Fruit fly (Drosophila melanogaster) whole organism, embryonic: Measurements from ENCODE around the gene vir-1.

ENCODE experiments used
- Abd-B ChIP-seq: fragments of 200-800 bp; sonication (Bioruptor generic); optimal IDR thresholded peaks from 2 replicates; lab custom pipeline; 2018; ENCODE audit warnings: missing biosample characterization, mild to moderate bottlenecking, missing genetic modification characterization, moderate library complexity
- Bdp1 ChIP-seq: fragments of 200-800 bp; sonication (Bioruptor generic); optimal IDR thresholded peaks from 3 replicates; lab custom pipeline; 2016; ENCODE audit warnings: missing biosample characterization, missing genetic modification characterization
- CG10274 ChIP-seq: fragments of 200-800 bp; sonication (Bioruptor generic); optimal IDR thresholded peaks from 3 replicates; lab custom pipeline; 2017; ENCODE audit warnings: missing biosample characterization, mild to moderate bottlenecking, missing genetic modification characterization
- CG12104 ChIP-seq: fragments of 200-800 bp; sonication (Bioruptor generic); optimal IDR thresholded peaks from 3 replicates; lab custom pipeline; 2016; ENCODE audit warnings: missing biosample characterization, missing genetic modification characterization
- CG12942 ChIP-seq: fragments of 200-800 bp; sonication (Bioruptor generic); optimal IDR thresholded peaks from 3 replicates; lab custom pipeline; 2016; ENCODE audit warnings: missing biosample characterization, missing genetic modification characterization
- CG14667 ChIP-seq: fragments of 200-800 bp; sonication (Bioruptor generic); IDR thresholded peaks from 2 replicates; pipeline ENCODE4 v1.3.6; 2022; ENCODE audit warnings: missing biosample characterization, missing genetic modification characterization
- CG14860 ChIP-seq: fragments of 200-800 bp; sonication (Bioruptor generic); IDR thresholded peaks from 3 replicates; pipeline ENCODE4 v1.3.6; 2022; ENCODE audit warnings: missing biosample characterization, missing genetic modification characterization; ENCODE audit not compliant: partially characterized antibody
- CG17186 ChIP-seq: fragments of 200-800 bp; sonication (Bioruptor generic); optimal IDR thresholded peaks from 3 replicates; lab custom pipeline; 2017; ENCODE audit warnings: missing biosample characterization, missing genetic modification reagents, missing genetic modification characterization
- CG17359 ChIP-seq: fragments of 200-800 bp; sonication (Bioruptor generic); optimal IDR thresholded peaks from 3 replicates; lab custom pipeline; 2018; ENCODE audit warnings: missing biosample characterization, mild to moderate bottlenecking, missing genetic modification characterization, moderate library complexity
- CG17612 ChIP-seq: fragments of 200-800 bp; sonication (Bioruptor generic); IDR thresholded peaks from 2 replicates; pipeline ENCODE4 v1.3.6; 2022; ENCODE audit warnings: missing biosample characterization, missing genetic modification characterization
- CG2875 ChIP-seq: fragments of 200-800 bp; sonication (Bioruptor generic); optimal IDR thresholded peaks from 2 replicates; lab custom pipeline; 2017; ENCODE audit warnings: missing biosample characterization, mild to moderate bottlenecking, missing genetic modification characterization, missing genetic modification reagents
- CG3726 ChIP-seq: fragments of 200-800 bp; sonication (Bioruptor generic); IDR thresholded peaks from 3 replicates; pipeline ENCODE4, ENCODE4 v1.3.6; 2022; ENCODE audit warnings: missing biosample characterization, missing genetic modification characterization
- CG3995 ChIP-seq: fragments of 200-800 bp; sonication (Bioruptor generic); optimal IDR thresholded peaks from 3 replicates; lab custom pipeline; 2016; ENCODE audit warnings: missing biosample characterization, missing genetic modification characterization
- CG4820 ChIP-seq: fragments of 200-800 bp; sonication (Bioruptor generic); optimal IDR thresholded peaks from 3 replicates; lab custom pipeline; 2016; ENCODE audit warnings: missing biosample characterization, missing genetic modification characterization
- CG6254 ChIP-seq: fragments of 200-800 bp; sonication (Bioruptor generic); optimal IDR thresholded peaks from 3 replicates; lab custom pipeline; 2017; ENCODE audit warnings: mild to moderate bottlenecking, missing biosample characterization, missing genetic modification reagents, missing genetic modification characterization
- CG6683 ChIP-seq: fragments of 200-800 bp; sonication (Bioruptor generic); optimal IDR thresholded peaks from 2 replicates; lab custom pipeline; 2017; ENCODE audit warnings: missing biosample characterization, mild to moderate bottlenecking, missing genetic modification characterization, missing genetic modification reagents
- CG7271 ChIP-seq: fragments of 200-800 bp; sonication (Bioruptor generic); optimal IDR thresholded peaks from 2 replicates; lab custom pipeline; 2018; ENCODE audit warnings: missing biosample characterization, mild to moderate bottlenecking, missing genetic modification characterization, moderate library complexity
- CG9437 ChIP-seq: fragments of 200-800 bp; sonication (Bioruptor generic); optimal IDR thresholded peaks from 2 replicates; lab custom pipeline; 2018; ENCODE audit warnings: missing biosample characterization, mild to moderate bottlenecking, missing genetic modification characterization
- CoRest ChIP-seq: fragments of 200-800 bp; sonication (Bioruptor generic); optimal IDR thresholded peaks from 3 replicates; lab custom pipeline; 2018; ENCODE audit warnings: missing biosample characterization, mild to moderate bottlenecking, missing genetic modification characterization, moderate library complexity
- Hey ChIP-seq: fragments of 200-800 bp; sonication (Bioruptor generic); optimal IDR thresholded peaks from 3 replicates; lab custom pipeline; 2018; ENCODE audit warnings: missing biosample characterization, mild to moderate bottlenecking, missing genetic modification characterization
- Hr3 ChIP-seq: fragments of 200-800 bp; sonication (Bioruptor generic); optimal IDR thresholded peaks from 3 replicates; lab custom pipeline; 2016; ENCODE audit warnings: missing biosample characterization, missing genetic modification characterization
- Hr78 ChIP-seq, 2 experiments: fragments of 200-800 bp in 1 of 2; fragments of >200 bp in 1 of 2; sonication (Bioruptor generic) in 1 of 2; optimal IDR thresholded peaks; 2 replicates each; lab custom pipeline; 2017 to 2019; ENCODE audit warnings: missing biosample characterization in 2 of 2, missing genetic modification characterization in 2 of 2, mild to moderate bottlenecking in 1 of 2, moderate library complexity in 1 of 2
- NFAT ChIP-seq: fragments of 200-800 bp; sonication (Bioruptor generic); IDR thresholded peaks from 2 replicates; pipeline ENCODE4 v1.3.6; 2022; ENCODE audit warnings: missing biosample characterization, missing genetic modification characterization
- Nf-YC ChIP-seq: fragments of 200-800 bp; optimal IDR thresholded peaks from 3 replicates; lab custom pipeline; 2019; ENCODE audit warnings: missing biosample characterization, mild to moderate bottlenecking, missing genetic modification characterization, moderate library complexity
- Opbp ChIP-seq: fragments of 200-800 bp; sonication (Bioruptor generic); IDR thresholded peaks from 3 replicates; pipeline ENCODE4 v1.3.6; 2022; ENCODE audit warnings: missing biosample characterization, missing genetic modification characterization; ENCODE audit not compliant: partially characterized antibody
- Tbp ChIP-seq: fragments of >200 bp; optimal IDR thresholded peaks from 2 replicates; lab custom pipeline; 2018; ENCODE audit warnings: missing biosample characterization, missing genetic modification characterization
- ato ChIP-seq: fragments of 200-800 bp; sonication (Bioruptor generic); IDR thresholded peaks from 2 replicates; pipeline ENCODE4 v1.3.6; 2022; ENCODE audit warnings: missing biosample characterization, missing genetic modification characterization; ENCODE audit not compliant: partially characterized antibody
- bcd ChIP-seq: fragments of 200-800 bp; sonication (Bioruptor generic); optimal IDR thresholded peaks from 2 replicates; lab custom pipeline; 2017; ENCODE audit warnings: missing biosample characterization, mild to moderate bottlenecking, missing genetic modification characterization
- cad ChIP-seq: fragments of >200 bp; optimal IDR thresholded peaks from 2 replicates; lab custom pipeline; 2017; ENCODE audit warnings: missing biosample characterization, missing genetic modification characterization
- ci ChIP-seq: fragments of 200-800 bp; sonication (Bioruptor generic); IDR thresholded peaks from 3 replicates; pipeline ENCODE4 v1.3.6; 2022; ENCODE audit warnings: missing biosample characterization, missing genetic modification characterization
- crc ChIP-seq: fragments of 200-800 bp; sonication (Bioruptor generic); optimal IDR thresholded peaks from 2 replicates; lab custom pipeline; 2016; ENCODE audit warnings: missing biosample characterization, missing genetic modification characterization
- crp ChIP-seq, 2 experiments: fragments of 200-800 bp; sonication (Bioruptor generic); optimal IDR thresholded peaks; 2 replicates in 1 of 2; 3 replicates in 1 of 2; lab custom pipeline; 2017; ENCODE audit warnings: missing biosample characterization in 2 of 2, missing genetic modification characterization in 2 of 2, mild to moderate bottlenecking in 1 of 2, moderate library complexity in 1 of 2
- disco-r ChIP-seq: fragments of 200-800 bp; sonication (Bioruptor generic); optimal IDR thresholded peaks from 2 replicates; lab custom pipeline; 2016; ENCODE audit warnings: missing biosample characterization, missing genetic modification characterization
- dpn ChIP-seq, 2 experiments: fragments of 200-800 bp; sonication (Bioruptor generic); optimal IDR thresholded peaks; 3 replicates each; lab custom pipeline; 2016; ENCODE audit warnings: missing biosample characterization in 2 of 2, missing genetic modification characterization in 2 of 2
- gsb-n ChIP-seq: fragments of 200-800 bp; sonication (Bioruptor generic); optimal IDR thresholded peaks from 3 replicates; lab custom pipeline; 2018; ENCODE audit warnings: missing biosample characterization, mild to moderate bottlenecking, missing genetic modification characterization
- h ChIP-seq: fragments of >200 bp; optimal IDR thresholded peaks from 2 replicates; lab custom pipeline; 2017
- lbe ChIP-seq: fragments of 200-800 bp; sonication (Bioruptor generic); optimal IDR thresholded peaks from 2 replicates; lab custom pipeline; 2016; ENCODE audit warnings: missing biosample characterization, mild to moderate bottlenecking, missing genetic modification characterization
- luna ChIP-seq: fragments of 200-800 bp; sonication (Bioruptor generic); optimal IDR thresholded peaks from 2 replicates; lab custom pipeline; 2016; ENCODE audit warnings: missing biosample characterization, missing genetic modification characterization
- mld ChIP-seq: fragments of 200-800 bp; sonication (Bioruptor generic); IDR thresholded peaks from 3 replicates; pipeline ENCODE4 v1.3.6; 2022; ENCODE audit warnings: missing biosample characterization, missing genetic modification characterization; ENCODE audit not compliant: partially characterized antibody
- org-1 ChIP-seq: fragments of 200-800 bp; sonication (Bioruptor generic); optimal IDR thresholded peaks from 2 replicates; lab custom pipeline; 2017; ENCODE audit warnings: missing biosample characterization, missing genetic modification characterization
- psq ChIP-seq: fragments of 200-800 bp; sonication (Bioruptor generic); optimal IDR thresholded peaks from 2 replicates; lab custom pipeline; 2017; ENCODE audit warnings: missing biosample characterization, missing genetic modification characterization
- repo ChIP-seq: fragments of 200-800 bp; sonication (Bioruptor generic); optimal IDR thresholded peaks from 2 replicates; lab custom pipeline; 2016; ENCODE audit warnings: missing biosample characterization, missing genetic modification characterization
- rib ChIP-seq: fragments of 200-800 bp; sonication (Bioruptor generic); IDR thresholded peaks from 2 replicates; pipeline ENCODE4 v1.3.6; 2022; ENCODE audit warnings: missing biosample characterization, missing genetic modification characterization
- row ChIP-seq: fragments of 200-800 bp; sonication (Bioruptor generic); IDR thresholded peaks from 3 replicates; pipeline ENCODE4 v1.3.6; 2022; ENCODE audit warnings: missing biosample characterization, missing genetic modification characterization
- sima ChIP-seq: fragments of 200-800 bp; sonication (Bioruptor generic); optimal IDR thresholded peaks from 2 replicates; lab custom pipeline; 2016; ENCODE audit warnings: missing biosample characterization, missing genetic modification characterization
- ssp ChIP-seq: fragments of 200-800 bp; sonication (Bioruptor generic); IDR thresholded peaks from 2 replicates; pipeline ENCODE4 v1.3.6; 2022; ENCODE audit warnings: missing biosample characterization, missing genetic modification characterization
- stwl ChIP-seq: fragments of 200-800 bp; sonication (Bioruptor generic); optimal IDR thresholded peaks from 3 replicates; lab custom pipeline; 2018; ENCODE audit warnings: missing biosample characterization, mild to moderate bottlenecking, missing genetic modification characterization, moderate library complexity
- twi ChIP-seq: fragments of 200-800 bp; optimal IDR thresholded peaks from 2 replicates; lab custom pipeline; 2019; ENCODE audit warnings: missing biosample characterization, mild to moderate bottlenecking, missing genetic modification characterization, moderate library complexity
- wek ChIP-seq: fragments of 200-800 bp; sonication (Bioruptor generic); optimal IDR thresholded peaks from 3 replicates; lab custom pipeline; 2018; ENCODE audit warnings: missing biosample characterization, mild to moderate bottlenecking, missing genetic modification characterization, moderate library complexity
- zen ChIP-seq: fragments of 200-800 bp; sonication (Bioruptor generic); optimal IDR thresholded peaks from 3 replicates; lab custom pipeline; 2018; ENCODE audit warnings: missing biosample characterization, mild to moderate bottlenecking, missing genetic modification characterization, moderate library complexity

Gene vir-1

dm6 chr2L:12435976-12436771 is 12.9 kb upstream of the vir-1 start (continued):
- no peak for TF ChIP-seq gsb-n (tag; lab: Kevin White, UChicago)
- no peak for TF ChIP-seq lbe
- no peak for TF ChIP-seq CG17359 (tag; lab: Kevin White, UChicago)
- TF ChIP-seq bcd (GFP tag; lab: Kevin White, UChicago), result no peak
- no peak for TF ChIP-seq disco-r (GFP tag; lab: Kevin White, UChicago)
- no peak for TF ChIP-seq CG12942
- TF ChIP-seq ato (GFP tag; lab: Robert Waterston, UW), result no peak
- TF ChIP-seq NFAT (GFP tag; lab: Robert Waterston, UW), result no peak
- TF ChIP-seq CG3726, result no peak
- TF ChIP-seq Abd-B (GFP tag; lab: Kevin White, UChicago), result no peak
- no peak for TF ChIP-seq CG2875 (GFP tag; lab: Kevin White, UChicago)
- TF ChIP-seq Opbp (GFP tag; lab: Robert Waterston, UW), result peak; percentile 23; the same call in 1 of the 3 replicates
- TF ChIP-seq Hey, result no peak
- no peak for TF ChIP-seq sima (GFP tag; lab: Kevin White, UChicago)
- TF ChIP-seq CG17186, result no peak
- no peak for TF ChIP-seq twi (tag; lab: Kevin White, UChicago)
- no peak for TF ChIP-seq luna (GFP tag; lab: Kevin White, UChicago)
- TF ChIP-seq psq (GFP tag; lab: Kevin White, UChicago), result peak; percentile 99
- TF ChIP-seq org-1, result no peak
- no peak for TF ChIP-seq CG4820 (GFP tag; lab: Kevin White, UChicago)
- TF ChIP-seq dpn (GFP tag; optimal IDR thresholded peaks at IDR 0.05; lab: Kevin White, UChicago), result no peak
- TF ChIP-seq cad (GFP tag; lab: Kevin White, UChicago), result no peak
- TF ChIP-seq Bdp1, result no peak
- no peak for TF ChIP-seq CG6683 (GFP tag; lab: Kevin White, UChicago)
- TF ChIP-seq zen, result no peak
- no peak for TF ChIP-seq CG9437 (GFP tag; lab: Kevin White, UChicago)
- peak; percentile 10 for TF ChIP-seq stwl (tag; lab: Kevin White, UChicago)
- TF ChIP-seq Nf-YC, result peak; percentile 21
- no peak for TF ChIP-seq h (lab: Kevin White, UChicago)
- no peak for TF ChIP-seq Hr78 (GFP tag; optimal IDR thresholded peaks at IDR 0.05; lab: Kevin White, UChicago)
- no peak for TF ChIP-seq CG6254
- TF ChIP-seq CG10274 (GFP tag; lab: Kevin White, UChicago), result no peak
- no peak for TF ChIP-seq rib (GFP tag; lab: Robert Waterston, UW)
- TF ChIP-seq Hr3 (GFP tag; lab: Kevin White, UChicago), result no peak
- no peak for TF ChIP-seq CoRest
- TF ChIP-seq repo (GFP tag; lab: Kevin White, UChicago), result no peak
- TF ChIP-seq CG7271 (tag; lab: Kevin White, UChicago), result no peak
- TF ChIP-seq CG14667 (GFP tag; lab: Robert Waterston, UW), result no peak
- no peak for TF ChIP-seq Tbp (GFP tag; lab: Kevin White, UChicago)
- peak; percentile 38 to 92 for TF ChIP-seq crp (GFP tag; optimal IDR thresholded peaks at IDR 0.05; lab: Kevin White, UChicago)
- peak; percentile 88 for TF ChIP-seq row (GFP tag; lab: Robert Waterston, UW)
- no peak for TF ChIP-seq ssp (GFP tag; lab: Robert Waterston, UW)
- peak; percentile 98 for TF ChIP-seq CG3995 (GFP tag; lab: Kevin White, UChicago)
- TF ChIP-seq mld (GFP tag; lab: Robert Waterston, UW), result no peak
- no peak for TF ChIP-seq crc (GFP tag; lab: Kevin White, UChicago)
- no peak for TF ChIP-seq CG12104 (GFP tag; lab: Kevin White, UChicago)
- no peak for TF ChIP-seq CG17612 (GFP tag; lab: Robert Waterston, UW)
- peak; percentile 12; the same call in 1 of the 3 replicates for TF ChIP-seq ci
- TF ChIP-seq CG14860 (GFP tag; lab: Robert Waterston, UW), result no peak
- no peak for TF ChIP-seq wek
